Worm (Caenorhabditis elegans): Measurements from ENCODE around the gene F44E2.3.

Gene F44E2.3

DNA sequence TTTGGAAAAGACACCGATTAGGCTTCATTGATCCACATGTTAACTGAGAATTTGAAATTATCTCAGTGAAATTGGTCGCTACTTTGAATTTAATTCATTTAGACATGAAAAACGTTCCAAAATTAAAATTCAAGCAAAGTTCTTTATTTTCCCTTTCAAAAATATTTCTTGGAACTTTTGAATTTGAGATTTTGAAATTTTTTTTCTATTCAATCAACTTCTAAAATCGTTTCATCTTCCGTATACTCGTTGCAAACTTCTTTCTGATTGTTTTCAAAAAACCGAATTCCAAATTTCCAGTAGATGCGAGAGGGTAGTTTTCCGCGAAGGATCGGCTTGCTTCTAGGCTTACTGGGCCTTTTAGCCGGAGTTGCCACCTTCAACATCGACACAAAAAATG lies 10.5 kb downstream of the F44E2.3 start, which contains the start of gene pat-2:
Gene pat-2 (plus strand): TSS at position 301 of the 400 bp plus-strand sequence.
- no peak for TF ChIP-seq zim-3 (tag; optimal IDR thresholded peaks at IDR 0.05)
- no peak for TF ChIP-seq mxl-1 (tag; optimal IDR thresholded peaks at IDR 0.05)
- TF ChIP-seq B0261.1 (tag; optimal IDR thresholded peaks at IDR 0.05), result no peak
- TF ChIP-seq ztf-26 (tag; optimal IDR thresholded peaks at IDR 0.05), result no peak
- TF ChIP-seq attf-5 (GFP tag; optimal IDR thresholded peaks at IDR 0.05), result no peak
- TF ChIP-seq chd-7 (tag; optimal IDR thresholded peaks at IDR 0.05), result no peak
- no peak for TF ChIP-seq nfyb-1 (GFP tag; IDR thresholded peaks at IDR 0.05)
- TF ChIP-seq sdz-38 (tag; optimal IDR thresholded peaks at IDR 0.05), result no peak
- TF ChIP-seq nhr-179 (tag; optimal IDR thresholded peaks at IDR 0.05), result no peak

DNA sequence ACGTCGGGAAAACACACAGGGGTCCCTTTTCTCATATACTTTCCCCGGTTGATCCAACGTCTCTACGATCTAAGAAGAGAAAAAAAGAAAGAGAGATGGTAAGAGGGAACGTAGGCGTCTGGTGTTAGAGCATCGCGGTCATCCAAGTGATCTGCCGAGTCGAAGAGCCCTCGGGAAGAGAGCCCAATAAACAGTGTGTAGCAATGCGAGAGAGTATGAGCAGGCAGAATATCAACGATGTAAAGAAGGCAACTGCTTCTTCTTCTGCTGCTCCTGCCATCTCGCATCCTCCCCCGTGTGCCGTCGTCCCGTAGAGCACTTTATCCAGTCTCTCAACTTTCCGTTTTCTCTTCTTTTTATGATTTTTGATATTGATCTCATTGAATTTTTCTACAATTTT lies 13.4 kb downstream of the F44E2.3 start:
- no peak for TF ChIP-seq lin-40 (tag; optimal IDR thresholded peaks at IDR 0.05)
- no peak for TF ChIP-seq ceh-40 (GFP tag; IDR thresholded peaks at IDR 0.05)
- no peak for TF ChIP-seq hmg-20 (GFP tag; IDR thresholded peaks at IDR 0.05)
- no peak for TF ChIP-seq egl-18 (GFP tag; IDR thresholded peaks at IDR 0.05)
- no peak for TF ChIP-seq let-526 (GFP tag; IDR thresholded peaks at IDR 0.05)
- TF ChIP-seq Y67H2A.10 (GFP tag; conservative IDR thresholded peaks at IDR 0.05), result no peak
- no peak for TF ChIP-seq ceh-91 (GFP tag; IDR thresholded peaks at IDR 0.05)
- no peak for TF ChIP-seq madf-8 (GFP tag; conservative IDR thresholded peaks at IDR 0.05)
- TF ChIP-seq ztf-28 (GFP tag; IDR thresholded peaks at IDR 0.05), result no peak
- no peak for TF ChIP-seq ccch-3 (GFP tag; optimal IDR thresholded peaks at IDR 0.05)
- TF ChIP-seq lir-1 (GFP tag; conservative IDR thresholded peaks at IDR 0.05), result no peak
- no peak for TF ChIP-seq F37B4.10 (GFP tag; IDR thresholded peaks at IDR 0.05)
- no peak for TF ChIP-seq dpff-1 (tag; optimal IDR thresholded peaks at IDR 0.05)
- TF ChIP-seq nfyb-1 (GFP tag; IDR thresholded peaks at IDR 0.05), result no peak
- no peak for TF ChIP-seq F22D6.2 (tag; optimal IDR thresholded peaks at IDR 0.05)

DNA sequence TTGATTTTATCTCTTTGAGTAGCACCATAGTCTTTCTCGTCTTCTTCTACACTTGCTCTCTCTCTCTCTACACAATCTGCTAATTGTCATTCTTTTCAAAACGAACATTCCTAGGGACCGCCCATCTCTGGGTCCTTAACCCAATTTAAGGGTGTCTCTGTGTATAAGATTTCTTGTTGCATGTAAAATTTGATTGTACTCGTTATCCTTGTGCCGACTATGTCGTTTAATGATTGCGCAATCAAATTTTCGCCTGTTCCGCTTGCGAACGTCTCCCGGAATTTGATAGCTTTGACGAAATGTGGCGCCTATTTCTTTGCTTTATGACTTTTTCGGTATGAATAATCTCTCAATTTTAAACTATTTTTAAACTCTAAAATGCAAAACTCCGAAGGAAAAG lies 18.0 kb downstream of the F44E2.3 start:
- TF ChIP-seq somi-1 (GFP tag; optimal IDR thresholded peaks at IDR 0.05) (no peak), chd-7 (tag; optimal IDR thresholded peaks at IDR 0.05) (no peak), mel-28 (tag; optimal IDR thresholded peaks at IDR 0.05; ENCODE audit: borderline replicate concordance) (no peak), dpl-1 (GFP tag; optimal IDR thresholded peaks at IDR 0.05) (no peak), ztf-22 (GFP tag; optimal IDR thresholded peaks at IDR 0.05) (no peak), B0261.1 (tag; optimal IDR thresholded peaks at IDR 0.05) (no peak), xnd-1 (tag; optimal IDR thresholded peaks at IDR 0.05) (no peak), nhr-80 (tag; optimal IDR thresholded peaks at IDR 0.05) (no peak), athp-1 (tag; optimal IDR thresholded peaks at IDR 0.05) (no peak), nhr-120 (GFP tag; IDR thresholded peaks at IDR 0.05) (no peak), ceh-91 (GFP tag; IDR thresholded peaks at IDR 0.05) (no peak), D2030.7 (GFP tag; IDR thresholded peaks at IDR 0.05) (no peak), hmg-1.2 (GFP tag; IDR thresholded peaks at IDR 0.05) (no peak), Y79H2A.3 (GFP tag; conservative IDR thresholded peaks at IDR 0.05) (no peak), F49E8.2 (tag; optimal IDR thresholded peaks at IDR 0.05; ENCODE audit: insufficient read depth) (no peak), unc-62 (GFP tag; optimal IDR thresholded peaks at IDR 0.05) (no peak)
